Worm (Caenorhabditis elegans) whole organism, L2 larva: Measurements from ENCODE around the gene nono-1.

ENCODE experiments used
- C34F6.9 ChIP-seq: fragments of 150-350 bp; optimal IDR thresholded peaks from 2 replicates; lab custom pipeline; 2014; ENCODE audit warnings: missing biosample characterization, missing genetic modification characterization
- F13H6.1 ChIP-seq: sonication (generic microtip); optimal IDR thresholded peaks from 2 replicates; lab custom pipeline; 2016; ENCODE audit warnings: missing genetic modification characterization, missing compliant biosample characterization
- ama-1 ChIP-seq: fragments of 150-350 bp; optimal IDR thresholded peaks from 2 replicates; lab custom pipeline; 2018; ENCODE audit warnings: inconsistent platforms
- ceh-16 ChIP-seq: fragments of 150-350 bp; optimal IDR thresholded peaks from 2 replicates; lab custom pipeline; 2014; ENCODE audit warnings: missing biosample characterization, missing genetic modification characterization
- crh-2 ChIP-seq: sonication (generic microtip); optimal IDR thresholded peaks from 2 replicates; lab custom pipeline; 2017; ENCODE audit warnings: missing biosample characterization, missing genetic modification characterization
- gmeb-1 ChIP-seq: fragments of 150-350 bp; optimal IDR thresholded peaks from 2 replicates; lab custom pipeline; 2014; ENCODE audit warnings: missing biosample characterization, missing genetic modification characterization
- lin-39 ChIP-seq: fragments of 150-350 bp; optimal IDR thresholded peaks from 2 replicates; lab custom pipeline; 2014; ENCODE audit warnings: missing biosample characterization, missing genetic modification reagents, missing genetic modification characterization
- lsy-2 ChIP-seq, 2 experiments: fragments of 150-350 bp in 1 of 2; sonication (generic microtip) in 1 of 2; optimal IDR thresholded peaks; 2 replicates each; lab custom pipeline; 2014 to 2017; ENCODE audit warnings: missing biosample characterization in 2 of 2, missing genetic modification characterization in 2 of 2
- nhr-129 ChIP-seq: fragments of 150-350 bp; optimal IDR thresholded peaks from 2 replicates; lab custom pipeline; 2014; ENCODE audit warnings: missing biosample characterization, missing genetic modification characterization
- unc-55 ChIP-seq: fragments of 150-350 bp; sonication (generic microtip); optimal IDR thresholded peaks from 3 replicates; lab custom pipeline; 2014; ENCODE audit warnings: missing biosample characterization, missing genetic modification reagents, missing genetic modification characterization
- ztf-4 ChIP-seq: fragments of 150-350 bp; optimal IDR thresholded peaks from 2 replicates; lab custom pipeline; 2014; ENCODE audit warnings: missing biosample characterization, missing genetic modification characterization

Gene nono-1

ce11 chrIII:5906059-5906458, 52.0 kb downstream of the nono-1 start, which contains the start of gene dpff-1:
Gene dpff-1, minus strand, starts transcription at chrIII:5906346.
- TF ChIP-seq F13H6.1 (tag; lab: Kevin White, UChicago): peak; percentile 34
- no peak for TF ChIP-seq ceh-16 (tag; lab: Kevin White, UChicago)
- peak; percentile 37 for TF ChIP-seq C34F6.9
- TF ChIP-seq unc-55 (GFP tag; lab: Kevin White, UChicago): peak; percentile 39
- peak in 1 of 2 experiments; percentile 44 for TF ChIP-seq lsy-2 (tag; optimal IDR thresholded peaks at IDR 0.05; lab: Kevin White, UChicago)
- TF ChIP-seq crh-2: peak; percentile 3
- TF ChIP-seq nhr-129 (tag; lab: Kevin White, UChicago): peak; percentile 39
- no peak for TF ChIP-seq lin-39
- peak; percentile 5 for TF ChIP-seq gmeb-1
- TF ChIP-seq ztf-4: no peak
- TF ChIP-seq ama-1 (lab: Kevin White, UChicago): peak; percentile 21
